Worm (Caenorhabditis elegans): ENCODE measurements around the gene C28C12.1.
A peak's percentile ranks its signal among the peaks of the same experiment; 100 is the strongest.

DNA sequence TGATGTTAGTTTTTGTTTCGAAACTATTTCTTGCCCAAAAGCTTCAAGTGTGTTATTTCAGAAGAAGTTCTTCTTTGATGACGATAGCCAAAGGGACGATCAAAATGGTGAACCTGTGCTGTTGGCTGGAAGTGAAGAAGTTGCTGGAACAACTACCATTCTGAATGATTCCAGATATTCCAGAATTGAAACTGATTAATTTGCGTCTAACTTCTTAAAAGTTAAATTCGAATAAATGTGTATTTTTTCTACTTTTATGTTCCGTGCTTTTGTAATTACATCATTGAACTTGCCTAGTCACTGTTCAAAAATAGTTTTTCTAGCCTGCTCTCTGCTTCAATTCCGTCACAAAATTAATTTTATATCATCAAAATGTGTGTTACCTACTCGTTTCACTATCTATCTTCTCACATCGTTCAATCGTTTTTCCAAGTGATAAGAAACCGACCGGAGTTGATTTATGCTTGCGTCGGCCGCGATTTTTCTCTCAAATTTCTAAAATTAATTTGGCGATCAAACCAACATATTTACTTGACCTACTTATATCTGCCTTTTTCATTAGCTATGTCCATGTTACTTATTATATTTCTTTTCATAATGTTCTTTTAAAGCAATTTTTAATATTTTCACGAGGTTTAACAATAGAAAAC lies 26.3 kb upstream of the C28C12.1 start:
- TF ChIP-seq tbx-2 (tag; optimal IDR thresholded peaks at IDR 0.05) (no peak), ama-1 (optimal IDR thresholded peaks at IDR 0.05) (no peak), unc-39 (tag; optimal IDR thresholded peaks at IDR 0.05) (no peak), ceh-82 (tag; optimal IDR thresholded peaks at IDR 0.05) (no peak), ZK546.5 (tag; optimal IDR thresholded peaks at IDR 0.05) (no peak), nhr-77 (tag; optimal IDR thresholded peaks at IDR 0.05) (no peak), sea-2 (GFP tag; optimal IDR thresholded peaks at IDR 0.05) (no peak), snpc-4 (tag; optimal IDR thresholded peaks at IDR 0.05) (peak; percentile 22), nfya-1 (tag; optimal IDR thresholded peaks at IDR 0.05; ENCODE audit: insufficient read depth) (no peak)
